Worm (Caenorhabditis elegans): Measurements from ENCODE around the gene pho-10.

Gene pho-10

ce11 chrII:9931476-9931875, 11.1 kb upstream of the pho-10 start, which contains the start of gene pho-11:
TSS of gene pho-11 (plus strand) at chrII:9931849.
- TF ChIP-seq nhr-237 (tag; optimal IDR thresholded peaks at IDR 0.05): no peak
- no peak for TF ChIP-seq ztf-11 (tag; optimal IDR thresholded peaks at IDR 0.05)
- no peak for TF ChIP-seq egl-27 (tag; optimal IDR thresholded peaks at IDR 0.05)
- no peak for TF ChIP-seq nhr-23 (tag; optimal IDR thresholded peaks at IDR 0.05)

- TF ChIP-seq nhr-12 (tag; optimal IDR thresholded peaks at IDR 0.05) (no peak), nhr-23 (tag; optimal IDR thresholded peaks at IDR 0.05) (no peak), mbf-1 (tag; optimal IDR thresholded peaks at IDR 0.05) (no peak), lin-39 (tag; optimal IDR thresholded peaks at IDR 0.05) (no peak), elt-3 (tag; optimal IDR thresholded peaks at IDR 0.05) (no peak), gmeb-1 (tag; optimal IDR thresholded peaks at IDR 0.05) (peak; percentile 15), crh-2 (tag; optimal IDR thresholded peaks at IDR 0.05) (no peak), lin-11 (tag; optimal IDR thresholded peaks at IDR 0.05) (no peak), zag-1 (tag; optimal IDR thresholded peaks at IDR 0.05) (no peak), unc-55 (GFP tag; optimal IDR thresholded peaks at IDR 0.05) (peak; percentile 48), snpc-4 (tag; optimal IDR thresholded peaks at IDR 0.05) (no peak), ama-1 (optimal IDR thresholded peaks at IDR 0.05) (no peak), Y55F3AM.14 (GFP tag; optimal IDR thresholded peaks at IDR 0.05) (no peak), alr-1 (tag; optimal IDR thresholded peaks at IDR 0.05) (no peak), nhr-21 (tag; optimal IDR thresholded peaks at IDR 0.05) (no peak), lin-13 (GFP tag; optimal IDR thresholded peaks at IDR 0.05) (no peak), nhr-10 (tag; optimal IDR thresholded peaks at IDR 0.05) (no peak), unc-39 (tag; optimal IDR thresholded peaks at IDR 0.05) (no peak), mdl-1 (tag; optimal IDR thresholded peaks at IDR 0.05) (no peak), nhr-129 (tag; optimal IDR thresholded peaks at IDR 0.05) (peak; percentile 43), ceh-16 (tag; optimal IDR thresholded peaks at IDR 0.05) (no peak), aly-2 (tag; optimal IDR thresholded peaks at IDR 0.05) (no peak), nhr-25 (tag; optimal IDR thresholded peaks at IDR 0.05) (no peak), sem-4 (tag; optimal IDR thresholded peaks at IDR 0.05) (no peak), nhr-237 (tag; optimal IDR thresholded peaks at IDR 0.05) (no peak), mab-5 (tag; optimal IDR thresholded peaks at IDR 0.05) (no peak), F13H6.1 (tag; optimal IDR thresholded peaks at IDR 0.05) (peak; percentile 15), elt-1 (tag; optimal IDR thresholded peaks at IDR 0.05) (no peak), fos-1 (tag; optimal IDR thresholded peaks at IDR 0.05) (no peak), ztf-1 (GFP tag; conservative IDR thresholded peaks at IDR 0.05) (no peak), unc-62 (GFP tag; optimal IDR thresholded peaks at IDR 0.05) (no peak), ztf-11 (tag; optimal IDR thresholded peaks at IDR 0.05) (no peak), blmp-1 (tag; optimal IDR thresholded peaks at IDR 0.05; ENCODE audit: insufficient read depth) (no peak), C34F6.9 (tag; optimal IDR thresholded peaks at IDR 0.05) (peak; percentile 52), sma-9 (GFP tag; optimal IDR thresholded peaks at IDR 0.05) (peak; percentile 48), sma-9 (tag; optimal IDR thresholded peaks at IDR 0.05) (no peak), nhr-11 (tag; optimal IDR thresholded peaks at IDR 0.05) (no peak), nhr-77 (tag; optimal IDR thresholded peaks at IDR 0.05) (no peak), lsy-2 (tag; optimal IDR thresholded peaks at IDR 0.05) (peak in 1 of 2 experiments; percentile 52), nhr-6 (tag; optimal IDR thresholded peaks at IDR 0.05) (no peak)
Measured at ce11 chrII:9931012-9931411, 10.6 kb upstream of the pho-10 start.

ce11 chrII:9928470-9928869, 8.1 kb upstream of the pho-10 start:
- no peak for TF ChIP-seq sma-3 (GFP tag; optimal IDR thresholded peaks at IDR 0.05)
- TF ChIP-seq nhr-77 (tag; optimal IDR thresholded peaks at IDR 0.05): no peak
- TF ChIP-seq lin-13 (GFP tag; optimal IDR thresholded peaks at IDR 0.05): no peak
- TF ChIP-seq ama-1 (optimal IDR thresholded peaks at IDR 0.05): no peak
- no peak for TF ChIP-seq elt-3 (tag; optimal IDR thresholded peaks at IDR 0.05)
- no peak for TF ChIP-seq lin-11 (tag; optimal IDR thresholded peaks at IDR 0.05)
- no peak for TF ChIP-seq unc-55 (GFP tag; optimal IDR thresholded peaks at IDR 0.05)
- TF ChIP-seq ztf-1 (GFP tag; conservative IDR thresholded peaks at IDR 0.05): no peak
- no peak for TF ChIP-seq nhr-10 (tag; optimal IDR thresholded peaks at IDR 0.05)
- no peak for TF ChIP-seq aly-2 (tag; optimal IDR thresholded peaks at IDR 0.05)
- TF ChIP-seq ZK546.5 (tag; optimal IDR thresholded peaks at IDR 0.05): no peak
- TF ChIP-seq lsy-2 (tag; optimal IDR thresholded peaks at IDR 0.05): no peak
- no peak for TF ChIP-seq nhr-237 (tag; optimal IDR thresholded peaks at IDR 0.05)

All from whole organism, L2 larva.